Fruit fly (Drosophila melanogaster) Kc167 (cell line): Measurements from ENCODE around the gene CG14374.

Experiments used
- Myc ChIP-seq: fragments of >200 bp; optimal IDR thresholded peaks from 2 replicates; lab custom pipeline; 2017; ENCODE audit warnings: missing external identifiers
- h ChIP-seq: fragments of >200 bp; optimal IDR thresholded peaks from 3 replicates; lab custom pipeline; 2018; ENCODE audit warnings: missing external identifiers
- insv ChIP-seq: fragments of >200 bp; optimal IDR thresholded peaks from 3 replicates; lab custom pipeline; 2018; ENCODE audit warnings: missing external identifiers
- psq ChIP-seq: fragments of >200 bp; optimal IDR thresholded peaks from 2 replicates; lab custom pipeline; 2017; ENCODE audit warnings: missing external identifiers
- ttk ChIP-seq: sonication (Bioruptor generic); optimal IDR thresholded peaks from 2 replicates; lab custom pipeline; 2017; ENCODE audit warnings: missing external identifiers

- TF ChIP-seq ttk (lab: Kevin White, UChicago) (no peak), h (lab: Kevin White, UChicago) (peak; percentile 23), Myc (lab: Kevin White, UChicago) (no peak), psq (lab: Kevin White, UChicago) (no peak), insv (lab: Kevin White, UChicago) (no peak)
Observed at dm6 chr3R:13388160-13388870, 8.6 kb downstream of the CG14374 start, which contains the start of gene CG9799.
